Worm (Caenorhabditis elegans): ENCODE results near the gene srj-14.

DNA sequence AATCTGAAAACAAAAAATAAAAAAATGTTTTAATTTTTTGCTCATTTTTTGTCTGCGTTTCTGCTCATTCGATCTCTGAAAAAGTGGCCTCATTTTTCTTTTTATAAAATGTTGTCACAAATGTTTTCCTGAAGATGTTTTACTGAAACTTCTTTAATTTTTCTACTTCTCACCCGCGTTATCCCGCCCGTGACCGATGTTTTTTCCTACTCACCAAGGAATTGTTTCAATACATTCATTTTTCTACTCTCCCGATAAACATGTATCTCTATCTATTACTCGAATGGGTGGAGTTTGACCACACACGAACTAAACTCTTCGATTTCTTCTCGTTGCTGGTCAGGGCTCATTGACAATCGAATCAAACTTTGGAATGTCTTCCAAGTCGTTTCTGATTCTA is 38.6 kb upstream of the srj-14 start, which contains the start of gene F10G2.2:
- TF ChIP-seq sox-2 (GFP tag; IDR thresholded peaks at IDR 0.05) (no peak), lim-6 (tag; optimal IDR thresholded peaks at IDR 0.05) (no peak), dve-1 (tag; optimal IDR thresholded peaks at IDR 0.05) (no peak), pag-3 (tag; optimal IDR thresholded peaks at IDR 0.05; ENCODE audit: borderline replicate concordance) (no peak), rnt-1 (tag; optimal IDR thresholded peaks at IDR 0.05) (no peak), fkh-10 (GFP tag; optimal IDR thresholded peaks at IDR 0.05) (no peak), ceh-9 (tag; optimal IDR thresholded peaks at IDR 0.05) (no peak), ceh-24 (tag; optimal IDR thresholded peaks at IDR 0.05) (no peak)
